Worm (Caenorhabditis elegans) whole organism, late embryonic: ENCODE measurements around the gene T05C1.1.

Experiments used
- C38D4.7 ChIP-seq: fragments of 200-800 bp; sonication (Bioruptor generic); optimal IDR thresholded peaks from 2 replicates; lab custom pipeline; 2018; ENCODE audit warnings: mild to moderate bottlenecking, missing genetic modification characterization, moderate library complexity, missing compliant biosample characterization
- F13H6.1 ChIP-seq: sonication (generic microtip); optimal IDR thresholded peaks from 2 replicates; lab custom pipeline; 2016; ENCODE audit warnings: missing genetic modification characterization, missing compliant biosample characterization
- ceh-2 ChIP-seq: sonication (generic microtip); optimal IDR thresholded peaks from 2 replicates; lab custom pipeline; 2016; ENCODE audit warnings: missing genotype, missing genetic modification characterization, missing compliant biosample characterization
- dve-1 ChIP-seq: sonication (generic microtip); optimal IDR thresholded peaks from 2 replicates; lab custom pipeline; 2017; ENCODE audit warnings: antibody characterized with exemption, mild to moderate bottlenecking, missing genetic modification characterization, missing compliant biosample characterization
- ets-4 ChIP-seq: sonication (generic microtip); optimal IDR thresholded peaks from 2 replicates; lab custom pipeline; 2016; ENCODE audit warnings: missing genetic modification characterization, missing compliant biosample characterization
- fkh-10 ChIP-seq: fragments of 150-350 bp; optimal IDR thresholded peaks from 2 replicates; lab custom pipeline; 2014; ENCODE audit warnings: missing biosample characterization, missing genetic modification reagents, missing genetic modification characterization
- gmeb-2 ChIP-seq: sonication (generic microtip); optimal IDR thresholded peaks from 2 replicates; lab custom pipeline; 2016; ENCODE audit warnings: missing genetic modification characterization, inconsistent platforms, missing compliant biosample characterization
- pha-4 ChIP-seq: fragments of 150-350 bp; optimal IDR thresholded peaks from 2 replicates; lab custom pipeline; 2018; ENCODE audit warnings: missing biosample characterization, missing genetic modification reagents, missing genetic modification characterization
- rnt-1 ChIP-seq: sonication (generic microtip); optimal IDR thresholded peaks from 2 replicates; lab custom pipeline; 2016; ENCODE audit warnings: missing genetic modification characterization, missing compliant biosample characterization
- sox-4 ChIP-seq: sonication (generic microtip); optimal IDR thresholded peaks from 2 replicates; lab custom pipeline; 2017; ENCODE audit warnings: mild to moderate bottlenecking, missing genetic modification characterization, inconsistent platforms, missing compliant biosample characterization

ce11 chrII:4453453-4453852, 24.9 kb upstream of the T05C1.1 start:
- no peak for TF ChIP-seq C38D4.7 (GFP tag; lab: Kevin White, UChicago)
- TF ChIP-seq gmeb-2 (tag; lab: Kevin White, UChicago) = no peak
- TF ChIP-seq ceh-2 (tag; lab: Kevin White, UChicago) = no peak
- no peak for TF ChIP-seq ets-4
- no peak for TF ChIP-seq fkh-10 (GFP tag; lab: Kevin White, UChicago)
- no peak for TF ChIP-seq sox-4 (tag; lab: Kevin White, UChicago)
- TF ChIP-seq rnt-1 (tag; lab: Kevin White, UChicago) = no peak
- TF ChIP-seq F13H6.1 = no peak
- TF ChIP-seq pha-4 (tag; lab: Kevin White, UChicago) = no peak
- TF ChIP-seq dve-1 (tag; lab: Kevin White, UChicago) = no peak
